Worm (Caenorhabditis elegans) whole organism, midembryonic: Measurements from ENCODE around the gene cyp-25A3.
"Not testable (repeated sequence)": the region's sequence is repeated elsewhere in the genome, so short reads cannot be mapped to it uniquely, and the experiment has no call there.

Source experiments
- T22C8.4 ChIP-seq: fragments of 200-800 bp; sonication (Bioruptor generic); IDR thresholded peaks from 2 replicates; pipeline ENCODE4 v1.3.6; 2022; ENCODE audit warnings: missing genetic modification characterization, missing compliant biosample characterization
- cog-1 ChIP-seq: sonication (generic microtip); optimal IDR thresholded peaks from 2 replicates; lab custom pipeline; 2016; ENCODE audit warnings: missing genetic modification characterization, missing compliant biosample characterization
- flt-1 ChIP-seq: fragments of 200-800 bp; sonication (Bioruptor generic); IDR thresholded peaks from 2 replicates; pipeline ENCODE4 v1.3.6; 2022; ENCODE audit warnings: missing genetic modification characterization, missing compliant biosample characterization
- klf-2 ChIP-seq: fragments of 200-800 bp; sonication (Bioruptor generic); conservative IDR thresholded peaks from 2 replicates; pipeline ENCODE4 v1.3.6; 2022; ENCODE audit warnings: missing genetic modification reagents, missing genetic modification characterization, missing compliant biosample characterization
- med-1 ChIP-seq: sonication (generic microtip); optimal IDR thresholded peaks from 2 replicates; lab custom pipeline; 2017; ENCODE audit warnings: missing genetic modification characterization, mild to moderate bottlenecking, missing compliant biosample characterization, antibody characterized with exemption, missing genetic modification reagents; ENCODE audit not compliant: insufficient read depth
- ref-1 ChIP-seq: fragments of 200-800 bp; sonication (Bioruptor generic); conservative IDR thresholded peaks from 2 replicates; pipeline ENCODE4 v1.3.6; 2022; ENCODE audit warnings: missing genetic modification reagents, missing genetic modification characterization, missing compliant biosample characterization
- tab-1 ChIP-seq: fragments of 200-800 bp; sonication (Bioruptor generic); IDR thresholded peaks from 2 replicates; pipeline ENCODE4 v1.3.6; 2022; ENCODE audit warnings: missing genetic modification characterization, missing compliant biosample characterization
- ztf-23 ChIP-seq: fragments of 200-800 bp; sonication (Bioruptor generic); IDR thresholded peaks from 2 replicates; pipeline ENCODE4 v1.3.6; 2022; ENCODE audit warnings: missing genetic modification reagents, missing genetic modification characterization, missing compliant biosample characterization
- ztf-29 ChIP-seq: fragments of 200-800 bp; sonication (Bioruptor generic); IDR thresholded peaks from 2 replicates; pipeline ENCODE4 v1.3.6; 2022; ENCODE audit warnings: missing genetic modification reagents, missing genetic modification characterization, missing compliant biosample characterization

cyp-25A3 gene

ce11 chrIII:3854868-3855267 is 15.3 kb upstream of the cyp-25A3 start:
- TF ChIP-seq klf-2 (GFP tag; lab: Robert Waterston, UW) (0 out of 2 replicates have a peak, but pooled peaks have one; percentile 57), flt-1 (peak; percentile 72), ztf-23 (GFP tag; lab: Robert Waterston, UW) (peak; percentile 85)

- 0 out of 2 replicates have a peak, but pooled peaks have one; percentile 36 for TF ChIP-seq flt-1
These were observed 12.6 kb upstream of the cyp-25A3 start, which contains the start of gene cyp-25A4 for ce11 chrIII:3852030-3852579. Gene cyp-25A4, minus strand, starts transcription at chrIII:3852080.

- 0 out of 2 replicates have a peak, but pooled peaks have one; percentile 13 for TF ChIP-seq T22C8.4 (GFP tag; lab: Robert Waterston, UW)
These were observed 6.2 kb upstream of the cyp-25A3 start for ce11 chrIII:3845708-3846107.

ce11 chrIII:3844746-3845145 is 5.2 kb upstream of the cyp-25A3 start, which contains the start of gene maph-1.3:
Gene maph-1.3, plus strand, starts transcription at chrIII:3844893.
- not testable (repeated sequence) for TF ChIP-seq klf-2 (GFP tag; lab: Robert Waterston, UW); flt-1; cog-1 (tag; lab: Kevin White, UChicago)

ce11 chrIII:3843514-3843913 is 4.0 kb upstream of the cyp-25A3 start, which contains the start of gene C36A4.4:
Gene C36A4.4, minus strand, starts transcription at chrIII:3843614.
- TF ChIP-seq ref-1, tab-1, klf-2 (GFP tag; lab: Robert Waterston, UW): not testable (repeated sequence)

- TF ChIP-seq ztf-29, T22C8.4, tab-1 (GFP tag; lab: Robert Waterston, UW): not testable (repeated sequence)
These were observed 744 bp upstream of the cyp-25A3 start, which contains the start of gene C36A4.11 for ce11 chrIII:3840279-3840678. Gene C36A4.11, plus strand, starts transcription at chrIII:3840579.

- TF ChIP-seq ref-1 (GFP tag; lab: Robert Waterston, UW) (no peak), T22C8.4 (GFP tag; lab: Robert Waterston, UW) (no peak), klf-2 (GFP tag; lab: Robert Waterston, UW) (no peak), flt-1 (no peak), med-1 (GFP tag; lab: Kevin White, UChicago) (no peak), cog-1 (tag; lab: Kevin White, UChicago) (no peak)
These were observed 4.7 kb downstream of the cyp-25A3 start, which contains the start of gene cyp-25A2 for ce11 chrIII:3834800-3835271. Gene cyp-25A2, plus strand, starts transcription at chrIII:3835221.

ce11 chrIII:3832291-3832690 is 7.2 kb downstream of the cyp-25A3 start, which contains the start of gene cyp-25A1:
Gene cyp-25A1, plus strand, starts transcription at chrIII:3832591.
- TF ChIP-seq klf-2 (GFP tag; lab: Robert Waterston, UW): no peak
- no peak for TF ChIP-seq ztf-23 (GFP tag; lab: Robert Waterston, UW)
- TF ChIP-seq cog-1 (tag; lab: Kevin White, UChicago): no peak
- no peak for TF ChIP-seq ztf-29 (GFP tag; lab: Robert Waterston, UW)
- TF ChIP-seq ref-1 (GFP tag; lab: Robert Waterston, UW): no peak
- no peak for TF ChIP-seq T22C8.4 (GFP tag; lab: Robert Waterston, UW)
- TF ChIP-seq tab-1 (GFP tag; lab: Robert Waterston, UW): no peak
- no peak for TF ChIP-seq flt-1

- no peak for TF ChIP-seq tab-1 (GFP tag; lab: Robert Waterston, UW)
- TF ChIP-seq med-1 (GFP tag; lab: Kevin White, UChicago): no peak
- TF ChIP-seq T22C8.4 (GFP tag; lab: Robert Waterston, UW): no peak
- no peak for TF ChIP-seq ztf-23 (GFP tag; lab: Robert Waterston, UW)
- no peak for TF ChIP-seq ztf-29 (GFP tag; lab: Robert Waterston, UW)
- no peak for TF ChIP-seq cog-1 (tag; lab: Kevin White, UChicago)
- TF ChIP-seq flt-1: no peak
- no peak for TF ChIP-seq ref-1 (GFP tag; lab: Robert Waterston, UW)
- TF ChIP-seq klf-2 (GFP tag; lab: Robert Waterston, UW): no peak
These were observed 7.7 kb downstream of the cyp-25A3 start for ce11 chrIII:3831798-3832197.

- TF ChIP-seq ztf-23 (GFP tag; lab: Robert Waterston, UW) (no peak), med-1 (GFP tag; lab: Kevin White, UChicago) (no peak), klf-2 (GFP tag; lab: Robert Waterston, UW) (no peak), T22C8.4 (GFP tag; lab: Robert Waterston, UW) (no peak), flt-1 (no peak), tab-1 (GFP tag; lab: Robert Waterston, UW) (no peak), ztf-29 (GFP tag; lab: Robert Waterston, UW) (no peak), cog-1 (tag; lab: Kevin White, UChicago) (no peak), ref-1 (GFP tag; lab: Robert Waterston, UW) (no peak)
These were observed 8.2 kb downstream of the cyp-25A3 start, which contains the start of gene C36A4.10 for ce11 chrIII:3831381-3831780. Gene C36A4.10, minus strand, starts transcription at chrIII:3831481.
